Worm (Caenorhabditis elegans): ENCODE data around the gene Y43C5A.7.

Y43C5A.7 gene

DNA sequence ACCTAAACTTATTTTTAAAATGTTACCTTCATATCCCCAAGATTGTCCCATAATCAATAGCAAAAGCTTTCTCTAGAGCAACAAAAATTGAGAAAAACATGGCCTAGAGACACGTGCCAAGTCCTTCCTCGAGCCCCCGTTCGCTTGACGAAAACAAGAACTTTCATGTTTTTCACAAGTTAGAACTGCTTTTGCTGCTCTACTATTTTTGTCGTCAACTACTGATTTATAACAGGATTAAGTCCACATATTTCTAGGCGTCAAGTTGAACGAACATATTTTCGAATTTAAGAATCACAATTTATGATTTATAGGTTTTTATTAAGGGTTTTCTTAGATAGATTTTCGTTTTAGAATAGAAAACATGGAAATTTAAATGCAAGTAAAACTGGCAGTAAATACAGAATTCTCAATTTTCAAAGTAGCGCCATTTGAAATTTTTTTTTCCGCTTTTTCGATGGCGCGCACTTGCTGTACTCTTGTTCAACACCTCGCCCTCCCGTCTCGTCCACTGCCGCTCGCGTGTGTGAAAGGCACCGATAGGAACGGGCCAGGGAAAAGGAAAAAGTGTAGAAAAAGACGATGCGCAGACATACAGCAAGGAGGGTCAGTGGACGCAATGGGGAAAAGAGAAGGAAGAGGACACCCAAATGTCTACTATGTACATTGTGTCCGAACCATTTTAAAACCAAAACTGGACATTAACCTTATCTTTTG is 7.3 kb downstream of the Y43C5A.7 start, which contains the start of gene rad-51 (continued):
- TF ChIP-seq lin-35 (GFP tag; optimal IDR thresholded peaks at IDR 0.05) (peak in 1 of 3 experiments; percentile 59), T26A5.8 (tag; optimal IDR thresholded peaks at IDR 0.05) (no peak), cebp-2 (GFP tag; IDR thresholded peaks at IDR 0.05) (no peak), mcd-1 (GFP tag; IDR thresholded peaks at IDR 0.05) (peak; percentile 80), C17E4.6 (GFP tag; IDR thresholded peaks at IDR 0.05) (no peak), snpc-3.4 (tag; optimal IDR thresholded peaks at IDR 0.05) (peak; percentile 38), hmg-20 (GFP tag; IDR thresholded peaks at IDR 0.05) (no peak), mxl-1 (tag; optimal IDR thresholded peaks at IDR 0.05) (no peak), atf-7 (tag; optimal IDR thresholded peaks at IDR 0.05) (no peak), Y53G8AR.9 (GFP tag; conservative IDR thresholded peaks at IDR 0.05) (no peak), nfyb-1 (GFP tag; IDR thresholded peaks at IDR 0.05) (no peak), hmg-1.2 (GFP tag; IDR thresholded peaks at IDR 0.05) (peak; percentile 91; the same call in 1 of the 2 replicates)

DNA sequence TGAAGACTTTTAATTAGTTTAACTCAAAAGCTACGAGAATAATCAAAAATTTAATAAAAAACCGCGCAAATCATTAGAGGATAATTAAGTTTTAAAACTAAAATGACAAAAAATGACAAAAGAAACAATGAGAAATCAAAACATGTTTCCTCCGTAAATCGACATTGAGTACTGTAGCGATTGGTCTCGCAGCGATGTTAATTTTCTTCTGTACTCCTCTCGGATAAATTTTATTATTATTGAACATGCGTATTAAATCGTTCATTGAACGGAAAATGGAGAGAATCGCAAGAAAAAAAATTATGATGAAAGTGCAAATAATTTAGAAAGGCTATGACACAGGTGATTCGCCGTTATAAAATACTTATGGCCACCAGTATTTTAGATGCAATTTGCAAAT is 8.3 kb downstream of the Y43C5A.7 start:
- TF ChIP-seq snpc-3.4 (tag; optimal IDR thresholded peaks at IDR 0.05) (no peak), nhr-90 (tag; optimal IDR thresholded peaks at IDR 0.05) (no peak), madf-6 (GFP tag; IDR thresholded peaks at IDR 0.05) (peak; percentile 43; the same call in 1 of the 2 replicates), Y67H2A.10 (GFP tag; conservative IDR thresholded peaks at IDR 0.05) (no peak), sdz-38 (tag; optimal IDR thresholded peaks at IDR 0.05) (no peak), nhr-80 (tag; optimal IDR thresholded peaks at IDR 0.05) (no peak), bed-2 (GFP tag; IDR thresholded peaks at IDR 0.05) (no peak), B0019.2 (GFP tag; conservative IDR thresholded peaks at IDR 0.05) (no peak), zfh-2 (GFP tag; conservative IDR thresholded peaks at IDR 0.05) (no peak), lsl-1 (GFP tag; optimal IDR thresholded peaks at IDR 0.05) (peak; percentile 69), somi-1 (GFP tag; optimal IDR thresholded peaks at IDR 0.05) (no peak), attf-3 (GFP tag; conservative IDR thresholded peaks at IDR 0.05) (no peak), K12H6.12 (tag; optimal IDR thresholded peaks at IDR 0.05) (no peak), efl-1 (GFP tag; optimal IDR thresholded peaks at IDR 0.05) (no peak), ceh-40 (GFP tag; IDR thresholded peaks at IDR 0.05) (no peak), bed-1 (GFP tag; IDR thresholded peaks at IDR 0.05) (no peak), attf-6 (GFP tag; IDR thresholded peaks at IDR 0.05) (no peak), snpc-1.3 (tag; optimal IDR thresholded peaks at IDR 0.05; ENCODE audit: insufficient read depth) (no peak), lin-35 (GFP tag; optimal IDR thresholded peaks at IDR 0.05) (no peak), F33H1.4 (GFP tag; IDR thresholded peaks at IDR 0.05) (peak; percentile 68), hmg-1.2 (GFP tag; IDR thresholded peaks at IDR 0.05) (no peak), Y53G8AR.9 (GFP tag; conservative IDR thresholded peaks at IDR 0.05) (no peak), D2030.7 (GFP tag; IDR thresholded peaks at IDR 0.05) (no peak)

DNA sequence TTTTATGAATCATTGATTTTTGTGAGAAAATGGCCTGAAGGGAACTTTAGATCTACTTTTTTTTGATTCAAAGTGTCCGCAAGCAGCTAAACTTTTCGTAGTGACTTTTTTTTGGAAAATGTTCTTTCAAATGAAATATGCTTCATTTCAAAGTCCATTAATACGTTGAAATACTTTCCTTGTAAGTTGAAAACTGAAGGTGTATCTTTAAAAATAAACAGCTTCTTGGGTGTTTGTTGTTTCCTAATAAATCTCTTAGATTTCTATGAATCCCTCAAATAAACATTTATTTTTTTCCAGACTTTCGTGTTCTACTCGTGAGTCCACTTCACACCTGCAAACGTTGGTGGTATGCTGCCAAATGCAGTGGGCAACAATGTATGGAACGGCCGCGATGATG is 9.6 kb downstream of the Y43C5A.7 start, which contains the start of gene ebax-1:
Gene ebax-1 (plus strand): TSS at position 301 of the 400 bp plus-strand sequence.
- no peak for TF ChIP-seq K12H6.12 (tag; optimal IDR thresholded peaks at IDR 0.05)
- TF ChIP-seq ZK185.1 (tag; optimal IDR thresholded peaks at IDR 0.05; ENCODE audit: poor library complexity, severe bottlenecking), result no peak
- no peak for TF ChIP-seq B0019.2 (GFP tag; conservative IDR thresholded peaks at IDR 0.05)
- TF ChIP-seq let-526 (GFP tag; IDR thresholded peaks at IDR 0.05), result no peak
- TF ChIP-seq tbx-9 (tag; optimal IDR thresholded peaks at IDR 0.05; ENCODE audit: borderline replicate concordance), result no peak
- TF ChIP-seq F49E8.2 (tag; optimal IDR thresholded peaks at IDR 0.05; ENCODE audit: insufficient read depth), result no peak
- TF ChIP-seq somi-1 (GFP tag; optimal IDR thresholded peaks at IDR 0.05), result no peak
- TF ChIP-seq mcd-1 (GFP tag; IDR thresholded peaks at IDR 0.05), result no peak
- TF ChIP-seq ceh-79 (tag; optimal IDR thresholded peaks at IDR 0.05), result no peak
- TF ChIP-seq T26A5.8 (tag; optimal IDR thresholded peaks at IDR 0.05), result no peak
- no peak for TF ChIP-seq nhr-80 (tag; optimal IDR thresholded peaks at IDR 0.05)
